Fruit fly (Drosophila melanogaster) whole organism, embryonic: ENCODE measurements around the gene fry.

ENCODE experiments used
- Adf1 ChIP-seq: fragments of 200-800 bp; sonication (Bioruptor generic); IDR thresholded peaks from 2 replicates; pipeline ENCODE4 v1.3.6; 2022; ENCODE audit warnings: missing biosample characterization, missing genetic modification characterization
- Bgb ChIP-seq: fragments of 200-800 bp; sonication (Bioruptor generic); IDR thresholded peaks from 2 replicates; pipeline ENCODE4 v1.3.6; 2022; ENCODE audit warnings: missing biosample characterization, missing genetic modification characterization; ENCODE audit not compliant: partially characterized antibody
- CG1233 ChIP-seq: fragments of 200-800 bp; sonication (Bioruptor generic); optimal IDR thresholded peaks from 4 replicates; lab custom pipeline; 2018; ENCODE audit warnings: missing biosample characterization, mild to moderate bottlenecking, missing genetic modification characterization
- CG12942 ChIP-seq: fragments of 200-800 bp; sonication (Bioruptor generic); optimal IDR thresholded peaks from 3 replicates; lab custom pipeline; 2016; ENCODE audit warnings: missing biosample characterization, missing genetic modification characterization
- CG13624 ChIP-seq: fragments of 200-800 bp; sonication (Bioruptor generic); optimal IDR thresholded peaks from 2 replicates; lab custom pipeline; 2016; ENCODE audit warnings: missing biosample characterization, missing genetic modification characterization
- CG14710 ChIP-seq: fragments of 200-800 bp; sonication (Bioruptor generic); optimal IDR thresholded peaks from 3 replicates; lab custom pipeline; 2019; ENCODE audit warnings: missing biosample characterization, mild to moderate bottlenecking, missing genetic modification characterization, moderate library complexity
- CG1603 ChIP-seq: fragments of 200-800 bp; sonication (Bioruptor generic); optimal IDR thresholded peaks from 2 replicates; lab custom pipeline; 2019; ENCODE audit warnings: missing biosample characterization, mild to moderate bottlenecking, missing genetic modification characterization, moderate library complexity
- CG17568 ChIP-seq: fragments of 200-800 bp; sonication (Bioruptor generic); optimal IDR thresholded peaks from 2 replicates; lab custom pipeline; 2018; ENCODE audit warnings: missing biosample characterization, mild to moderate bottlenecking, missing genetic modification characterization, moderate library complexity
- CG18011 ChIP-seq: fragments of 200-800 bp; sonication (Bioruptor generic); optimal IDR thresholded peaks from 2 replicates; lab custom pipeline; 2017; ENCODE audit warnings: missing biosample characterization, missing genetic modification characterization, mild to moderate bottlenecking, moderate library complexity, missing genotype
- CG18619 ChIP-seq: fragments of 200-800 bp; sonication (Bioruptor generic); optimal IDR thresholded peaks from 3 replicates; lab custom pipeline; 2017; ENCODE audit warnings: missing biosample characterization, mild to moderate bottlenecking, missing genetic modification characterization
- CG2120 ChIP-seq: fragments of 200-800 bp; sonication (Bioruptor generic); optimal IDR thresholded peaks from 3 replicates; lab custom pipeline; 2016; ENCODE audit warnings: missing biosample characterization, missing genetic modification characterization
- CG2712 ChIP-seq: fragments of 200-800 bp; optimal IDR thresholded peaks from 3 replicates; lab custom pipeline; 2019; ENCODE audit warnings: missing biosample characterization, mild to moderate bottlenecking, missing genetic modification characterization, moderate library complexity
- CG3847 ChIP-seq: fragments of 200-800 bp; sonication (Bioruptor generic); IDR thresholded peaks from 2 replicates; pipeline ENCODE4 v1.3.6; 2022; ENCODE audit warnings: missing biosample characterization, missing genetic modification characterization
- CG4820 ChIP-seq: fragments of 200-800 bp; sonication (Bioruptor generic); optimal IDR thresholded peaks from 3 replicates; lab custom pipeline; 2016; ENCODE audit warnings: missing biosample characterization, missing genetic modification characterization
- CG5953 ChIP-seq: fragments of 200-800 bp; sonication (Bioruptor generic); IDR thresholded peaks from 2 replicates; pipeline ENCODE4 v1.3.6; 2022; ENCODE audit warnings: missing biosample characterization, missing genetic modification characterization
- CG6689 ChIP-seq: fragments of 200-800 bp; sonication (Bioruptor generic); IDR thresholded peaks from 2 replicates; pipeline ENCODE4 v1.3.6; 2022; ENCODE audit warnings: missing biosample characterization, missing genetic modification characterization
- CG7372 ChIP-seq: fragments of 200-800 bp; sonication (Bioruptor generic); IDR thresholded peaks from 2 replicates; pipeline ENCODE4 v1.3.6; 2022; ENCODE audit warnings: missing biosample characterization, missing genetic modification characterization
- CG7987 ChIP-seq: fragments of 200-800 bp; sonication (Bioruptor generic); optimal IDR thresholded peaks from 2 replicates; lab custom pipeline; 2018; ENCODE audit warnings: missing biosample characterization, mild to moderate bottlenecking, missing genetic modification characterization, moderate library complexity
- CG9797 ChIP-seq: fragments of 200-800 bp; sonication (Bioruptor generic); optimal IDR thresholded peaks from 3 replicates; lab custom pipeline; 2018; ENCODE audit warnings: missing biosample characterization, mild to moderate bottlenecking, missing genetic modification characterization
- CG9932 ChIP-seq: fragments of 200-800 bp; sonication (Bioruptor generic); IDR thresholded peaks from 2 replicates; pipeline ENCODE4 v1.3.6; 2022; ENCODE audit warnings: missing biosample characterization, missing genetic modification characterization
- CoRest ChIP-seq: fragments of 200-800 bp; sonication (Bioruptor generic); optimal IDR thresholded peaks from 3 replicates; lab custom pipeline; 2018; ENCODE audit warnings: missing biosample characterization, mild to moderate bottlenecking, missing genetic modification characterization, moderate library complexity
- Dref ChIP-seq: fragments of 200-800 bp; sonication (Bioruptor generic); IDR thresholded peaks from 2 replicates; pipeline ENCODE4 v1.3.6; 2022; ENCODE audit warnings: missing biosample characterization, missing genetic modification characterization
- Ets65A ChIP-seq: fragments of 200-800 bp; sonication (Bioruptor generic); peaks from one replicate; lab custom pipeline; 2016; ENCODE audit warnings: missing biosample characterization, missing genetic modification characterization
- Fer1 ChIP-seq: fragments of 200-800 bp; sonication (Bioruptor generic); optimal IDR thresholded peaks from 2 replicates; lab custom pipeline; 2017; ENCODE audit warnings: missing biosample characterization, mild to moderate bottlenecking, missing genetic modification characterization
- HHEX ChIP-seq: fragments of 200-800 bp; sonication (Bioruptor generic); optimal IDR thresholded peaks from 3 replicates; lab custom pipeline; 2017; ENCODE audit warnings: missing biosample characterization, mild to moderate bottlenecking, missing genetic modification characterization, missing genetic modification reagents
- MBD-R2 ChIP-seq: fragments of 200-800 bp; sonication (Bioruptor generic); IDR thresholded peaks from 2 replicates; pipeline ENCODE4 v1.3.6; 2022; ENCODE audit warnings: missing biosample characterization, missing genetic modification characterization
- Max ChIP-seq: fragments of 200-800 bp; sonication (Bioruptor generic); optimal IDR thresholded peaks from 2 replicates; lab custom pipeline; 2016; ENCODE audit warnings: missing biosample characterization, mild to moderate bottlenecking, missing genetic modification characterization
- Myb ChIP-seq: fragments of 200-800 bp; sonication (Bioruptor generic); optimal IDR thresholded peaks from 2 replicates; lab custom pipeline; 2016; ENCODE audit warnings: missing biosample characterization, missing genetic modification characterization
- Rfx ChIP-seq: fragments of 200-800 bp; sonication (Bioruptor generic); IDR thresholded peaks from 2 replicates; pipeline ENCODE4 v1.3.6; 2022; ENCODE audit warnings: missing biosample characterization, missing genetic modification characterization
- Sry-β ChIP-seq: fragments of 200-800 bp; sonication (Bioruptor generic); optimal IDR thresholded peaks from 2 replicates; lab custom pipeline; 2018; ENCODE audit warnings: missing biosample characterization, mild to moderate bottlenecking, missing genetic modification characterization, moderate library complexity
- Sry-δ ChIP-seq: fragments of 200-800 bp; sonication (Bioruptor generic); optimal IDR thresholded peaks from 2 replicates; lab custom pipeline; 2016; ENCODE audit warnings: missing biosample characterization, missing genetic modification characterization
- YL-1 ChIP-seq: fragments of 200-800 bp; sonication (Bioruptor generic); optimal IDR thresholded peaks from 3 replicates; lab custom pipeline; 2017; ENCODE audit warnings: missing biosample characterization, mild to moderate bottlenecking, missing genetic modification characterization
- amos ChIP-seq: fragments of 200-800 bp; sonication (Bioruptor generic); IDR thresholded peaks from 2 replicates; pipeline ENCODE4 v1.3.6; 2022; ENCODE audit warnings: missing biosample characterization, missing genetic modification characterization; ENCODE audit not compliant: partially characterized antibody
- ase ChIP-seq: fragments of 200-800 bp; sonication (Bioruptor generic); IDR thresholded peaks from 3 replicates; pipeline ENCODE4 v1.3.6; 2022; ENCODE audit warnings: missing biosample characterization, missing genetic modification characterization
- chinmo ChIP-seq: fragments of 200-800 bp; sonication (Bioruptor generic); IDR thresholded peaks from 4 replicates; pipeline ENCODE4 v1.3.6; 2022; ENCODE audit warnings: missing biosample characterization, missing genetic modification characterization; ENCODE audit not compliant: partially characterized antibody
- dpn ChIP-seq, 2 experiments: fragments of 200-800 bp; sonication (Bioruptor generic); optimal IDR thresholded peaks; 3 replicates each; lab custom pipeline; 2016; ENCODE audit warnings: missing biosample characterization in 2 of 2, missing genetic modification characterization in 2 of 2
- hbn ChIP-seq: fragments of 200-800 bp; sonication (Bioruptor generic); IDR thresholded peaks from 2 replicates; pipeline ENCODE4 v1.3.6; 2022; ENCODE audit warnings: missing biosample characterization, missing genetic modification characterization; ENCODE audit not compliant: partially characterized antibody
- nmo ChIP-seq: fragments of 200-800 bp; sonication (Bioruptor generic); optimal IDR thresholded peaks from 2 replicates; lab custom pipeline; 2018; ENCODE audit warnings: missing biosample characterization, mild to moderate bottlenecking, missing genetic modification characterization, moderate library complexity
- otp ChIP-seq: fragments of 200-800 bp; sonication (Bioruptor generic); IDR thresholded peaks from 3 replicates; pipeline ENCODE4, ENCODE4 v1.3.6; 2022; ENCODE audit warnings: missing biosample characterization, missing genetic modification characterization
- pb ChIP-seq: fragments of 200-800 bp; sonication (Bioruptor generic); optimal IDR thresholded peaks from 3 replicates; lab custom pipeline; 2016; ENCODE audit warnings: missing biosample characterization, missing genetic modification characterization
- pho ChIP-seq: fragments of 200-800 bp; sonication (Bioruptor generic); optimal IDR thresholded peaks from 2 replicates; lab custom pipeline; 2016; ENCODE audit warnings: missing biosample characterization, missing genetic modification characterization
- pzg ChIP-seq: fragments of 200-800 bp; sonication (Bioruptor generic); optimal IDR thresholded peaks from 3 replicates; lab custom pipeline; 2018; ENCODE audit warnings: missing biosample characterization, mild to moderate bottlenecking, missing genetic modification characterization, moderate library complexity
- ranshi ChIP-seq: fragments of 200-800 bp; sonication (Bioruptor generic); IDR thresholded peaks from 2 replicates; pipeline ENCODE4 v1.3.6; 2022; ENCODE audit warnings: missing biosample characterization, missing genetic modification characterization
- slbo ChIP-seq: fragments of 200-800 bp; sonication (Bioruptor generic); IDR thresholded peaks from 2 replicates; pipeline ENCODE4 v1.3.6; 2022; ENCODE audit warnings: missing biosample characterization, missing genetic modification characterization
- sna ChIP-seq: fragments of 200-800 bp; sonication (Bioruptor generic); IDR thresholded peaks from 2 replicates; pipeline ENCODE4 v1.3.6; 2022; ENCODE audit warnings: missing biosample characterization, missing genetic modification characterization; ENCODE audit not compliant: partially characterized antibody
- toy ChIP-seq: fragments of 200-800 bp; sonication (Bioruptor generic); IDR thresholded peaks from 2 replicates; pipeline ENCODE4 v1.3.6; 2022; ENCODE audit warnings: missing biosample characterization, missing genetic modification characterization
- tx ChIP-seq: fragments of 200-800 bp; sonication (Bioruptor generic); optimal IDR thresholded peaks from 2 replicates; lab custom pipeline; 2016; ENCODE audit warnings: missing biosample characterization, missing genetic modification characterization
- unc-4 ChIP-seq: fragments of 200-800 bp; sonication (Bioruptor generic); IDR thresholded peaks from 2 replicates; pipeline ENCODE4 v1.3.6; 2022; ENCODE audit warnings: missing biosample characterization, missing genetic modification characterization; ENCODE audit not compliant: partially characterized antibody
- vfl ChIP-seq: fragments of 200-800 bp; sonication (Bioruptor generic); optimal IDR thresholded peaks from 2 replicates; lab custom pipeline; 2016; ENCODE audit warnings: missing biosample characterization, missing genetic modification characterization
- zfh2 ChIP-seq: fragments of 200-800 bp; sonication (Bioruptor generic); optimal IDR thresholded peaks from 2 replicates; lab custom pipeline; 2016; ENCODE audit warnings: missing biosample characterization, missing genetic modification characterization

Gene fry

DNA sequence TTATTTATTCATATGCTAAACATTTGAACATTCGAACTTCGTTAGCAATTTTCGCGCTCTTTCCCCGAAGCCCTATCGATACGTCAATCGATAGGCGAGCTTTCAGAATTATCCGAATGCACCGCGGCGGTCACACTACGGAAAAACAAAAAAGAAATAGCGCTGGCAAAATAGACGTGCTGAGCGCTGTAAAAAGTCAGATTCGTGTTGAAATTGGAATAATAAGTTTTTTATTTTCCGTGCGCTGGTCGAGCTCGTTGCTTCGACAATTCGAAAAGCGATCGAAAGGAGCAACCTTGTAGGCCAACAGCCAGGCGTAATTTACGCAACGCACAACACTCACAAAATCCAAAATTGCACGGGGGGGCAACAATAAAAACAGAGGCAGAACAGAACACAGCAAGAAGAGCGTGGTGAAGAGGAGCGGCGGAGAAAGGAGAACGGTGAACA, 19.3 kb upstream of the fry start, which contains the start of gene Ubc4 (continued):
- TF ChIP-seq zfh2 (GFP tag; lab: Kevin White, UChicago) (peak; percentile 20), otp (no peak), sna (peak; percentile 88), CG9797 (GFP tag; lab: Kevin White, UChicago) (peak; percentile 69), CG1233 (GFP tag; lab: Kevin White, UChicago) (no peak), CG17568 (GFP tag; lab: Kevin White, UChicago) (no peak), CG6689 (GFP tag; lab: Robert Waterston, UW) (0 out of 2 replicates have a peak, but pooled peaks have one; percentile 8), nmo (peak; percentile 10), Bgb (GFP tag; lab: Robert Waterston, UW) (peak; percentile 93), pho (peak; percentile 28), pb (GFP tag; lab: Kevin White, UChicago) (no peak), CG7987 (GFP tag; lab: Kevin White, UChicago) (peak; percentile 3), unc-4 (GFP tag; lab: Robert Waterston, UW) (peak; percentile 90), tx (GFP tag; lab: Kevin White, UChicago) (no peak), Adf1 (GFP tag; lab: Robert Waterston, UW) (peak; percentile 25; the same call in 1 of the 2 replicates), toy (GFP tag; lab: Robert Waterston, UW) (no peak), amos (peak; percentile 91; the same call in 1 of the 2 replicates), CG12942 (no peak), Ets65A (GFP tag; lab: Kevin White, UChicago) (peak; percentile 49), Dref (GFP tag; lab: Robert Waterston, UW) (peak; percentile 93), YL-1 (GFP tag; lab: Kevin White, UChicago) (peak; percentile 65), CG2712 (tag; lab: Kevin White, UChicago) (peak; percentile 15), Sry-β (GFP tag; lab: Kevin White, UChicago) (peak; percentile 38), CG2120 (GFP tag; lab: Kevin White, UChicago) (peak; percentile 51), pzg (GFP tag; lab: Kevin White, UChicago) (peak; percentile 92), ranshi (GFP tag; lab: Robert Waterston, UW) (no peak), Rfx (GFP tag; lab: Robert Waterston, UW) (peak; percentile 53), ase (GFP tag; lab: Robert Waterston, UW) (no peak), Myb (GFP tag; lab: Kevin White, UChicago) (peak; percentile 92), CG13624 (GFP tag; lab: Kevin White, UChicago) (peak; percentile 8), slbo (GFP tag; lab: Robert Waterston, UW) (peak; percentile 54; the same call in 1 of the 2 replicates), Fer1 (GFP tag; lab: Kevin White, UChicago) (peak; percentile 4), CG18619 (no peak), CG1603 (tag; lab: Kevin White, UChicago) (peak; percentile 56), HHEX (no peak), CG5953 (no peak), Sry-δ (GFP tag; lab: Kevin White, UChicago) (peak; percentile 86), Max (no peak), CoRest (tag; lab: Kevin White, UChicago) (peak; percentile 4), MBD-R2 (GFP tag; lab: Robert Waterston, UW) (peak; percentile 56; the same call in 1 of the 2 replicates), vfl (GFP tag; lab: Kevin White, UChicago) (peak; percentile 13), CG18011 (GFP tag; lab: Kevin White, UChicago) (no peak), CG14710 (tag; lab: Kevin White, UChicago) (peak; percentile 12), CG3847 (GFP tag; lab: Robert Waterston, UW) (peak; percentile 37), hbn (peak; percentile 81), chinmo (GFP tag; lab: Robert Waterston, UW) (peak; percentile 66; the same call in 3 of the 4 replicates), CG4820 (no peak), CG7372 (GFP tag; lab: Robert Waterston, UW) (no peak), CG9932 (peak; percentile 48; the same call in 1 of the 2 replicates), dpn (GFP tag; optimal IDR thresholded peaks at IDR 0.05; lab: Kevin White, UChicago) (peak in 1 of 2 experiments; percentile 2)
